Worm (Caenorhabditis elegans): Measurements from ENCODE around the gene srh-99.

The srh-99 gene

ce11 chrII:3688333-3688732, 28.0 kb downstream of the srh-99 start, which contains the start of gene ifas-1:
TSS of gene ifas-1 (minus strand) at chrII:3688719.
- TF ChIP-seq duxl-1 (tag; optimal IDR thresholded peaks at IDR 0.05; ENCODE audit: poor library complexity) (no peak), gei-8 (GFP tag; optimal IDR thresholded peaks at IDR 0.05) (no peak), set-16 (GFP tag; IDR thresholded peaks at IDR 0.05) (peak; percentile 70), zag-1 (tag; optimal IDR thresholded peaks at IDR 0.05) (no peak), T26A8.4 (GFP tag; IDR thresholded peaks at IDR 0.05) (no peak)

- TF ChIP-seq ces-1 (GFP tag; optimal IDR thresholded peaks at IDR 0.05) (no peak), unc-62 (GFP tag; optimal IDR thresholded peaks at IDR 0.05 in 1 of 2) (no peak), unc-62 (tag; optimal IDR thresholded peaks at IDR 0.05) (no peak), F26F4.8 (GFP tag; conservative IDR thresholded peaks at IDR 0.05) (no peak), ZK546.5 (tag; optimal IDR thresholded peaks at IDR 0.05) (no peak), spr-1 (tag; optimal IDR thresholded peaks at IDR 0.05) (no peak), snpc-4 (tag; optimal IDR thresholded peaks at IDR 0.05) (no peak), nhr-102 (tag; optimal IDR thresholded peaks at IDR 0.05) (no peak), daf-12 (tag; optimal IDR thresholded peaks at IDR 0.05) (no peak), ceh-44 (GFP tag; IDR thresholded peaks at IDR 0.05) (no peak), daf-16 (GFP tag; optimal IDR thresholded peaks at IDR 0.05) (no peak), daf-16 (tag; optimal IDR thresholded peaks at IDR 0.05) (peak; percentile 21), lin-39 (tag; optimal IDR thresholded peaks at IDR 0.05) (no peak), egl-43 (GFP tag; IDR thresholded peaks at IDR 0.05) (no peak), sdz-12 (GFP tag; optimal IDR thresholded peaks at IDR 0.05) (no peak), php-3 (GFP tag; IDR thresholded peaks at IDR 0.05) (no peak), ceh-20 (GFP tag; IDR thresholded peaks at IDR 0.05) (no peak), dmd-6 (GFP tag; IDR thresholded peaks at IDR 0.05) (peak; percentile 42; the same call in 1 of the 2 replicates), pqm-1 (tag; optimal IDR thresholded peaks at IDR 0.05) (peak; percentile 5), R02D3.7 (tag; optimal IDR thresholded peaks at IDR 0.05) (no peak), dve-1 (tag; optimal IDR thresholded peaks at IDR 0.05; ENCODE audit: insufficient read depth) (no peak), tag-97 (GFP tag; IDR thresholded peaks at IDR 0.05) (no peak), Y48G9A.11 (GFP tag; IDR thresholded peaks at IDR 0.05) (no peak), fos-1 (tag; optimal IDR thresholded peaks at IDR 0.05) (no peak), hif-1 (tag; optimal IDR thresholded peaks at IDR 0.05) (no peak), ceh-28 (tag; optimal IDR thresholded peaks at IDR 0.05) (peak; percentile 40), spr-3 (GFP tag; optimal IDR thresholded peaks at IDR 0.05) (no peak), unc-39 (tag; optimal IDR thresholded peaks at IDR 0.05) (no peak), Y5F2A.4 (GFP tag; optimal IDR thresholded peaks at IDR 0.05) (no peak), madf-9 (GFP tag; conservative IDR thresholded peaks at IDR 0.05) (no peak), attf-4 (tag; optimal IDR thresholded peaks at IDR 0.05) (no peak), Y105C5A.15 (GFP tag; IDR thresholded peaks at IDR 0.05) (no peak)
Observed at ce11 chrII:3684487-3685067, 31.8 kb downstream of the srh-99 start.

ce11 chrII:3682770-3683234, 33.6 kb downstream of the srh-99 start, which contains the start of gene F19B10.1:
TSS of gene F19B10.1 (plus strand) at chrII:3683184.
- TF ChIP-seq mes-2 (tag; optimal IDR thresholded peaks at IDR 0.05; ENCODE audit: poor library complexity, severe bottlenecking) (peak; percentile 86), mdl-1 (tag; optimal IDR thresholded peaks at IDR 0.05) (peak in 1 of 2 experiments; percentile 66), pqm-1 (tag; optimal IDR thresholded peaks at IDR 0.05) (peak; percentile 3), dmd-6 (GFP tag; IDR thresholded peaks at IDR 0.05) (peak; percentile 63), unc-62 (GFP tag; optimal IDR thresholded peaks at IDR 0.05 in 1 of 2) (peak in 1 of 2 experiments; percentile 79), unc-62 (tag; optimal IDR thresholded peaks at IDR 0.05) (no peak), nhr-25 (tag; optimal IDR thresholded peaks at IDR 0.05; ENCODE audit: borderline replicate concordance, insufficient read depth) (peak; percentile 9), lin-1 (GFP tag; IDR thresholded peaks at IDR 0.05) (no peak), mxl-3 (GFP tag; optimal IDR thresholded peaks at IDR 0.05) (peak; percentile 63), hlh-30 (tag; optimal IDR thresholded peaks at IDR 0.05; ENCODE audit: insufficient read depth) (peak; percentile 100), lin-13 (GFP tag; optimal IDR thresholded peaks at IDR 0.05) (peak; percentile 41), nhr-11 (tag; optimal IDR thresholded peaks at IDR 0.05) (no peak), Y5F2A.4 (GFP tag; optimal IDR thresholded peaks at IDR 0.05) (no peak), ceh-20 (GFP tag; IDR thresholded peaks at IDR 0.05) (peak; percentile 24; the same call in 1 of the 2 replicates), hlh-11 (tag; optimal IDR thresholded peaks at IDR 0.05) (peak; percentile 74), nhr-77 (tag; optimal IDR thresholded peaks at IDR 0.05) (peak; percentile 8), nhr-28 (tag; optimal IDR thresholded peaks at IDR 0.05) (peak; percentile 71), duxl-1 (tag; optimal IDR thresholded peaks at IDR 0.05; ENCODE audit: poor library complexity) (peak; percentile 85), fos-1 (tag; optimal IDR thresholded peaks at IDR 0.05) (no peak), R02D3.7 (tag; optimal IDR thresholded peaks at IDR 0.05) (peak; percentile 45)
